Fruit fly (Drosophila melanogaster) whole organism, embryonic: Measurements from ENCODE around the gene Sgs5bis.

ENCODE experiments used
- Aef1 ChIP-seq: fragments of 200-800 bp; sonication (Bioruptor generic); IDR thresholded peaks from 3 replicates; pipeline ENCODE4 v1.3.6; 2022; ENCODE audit warnings: missing biosample characterization, missing genetic modification characterization
- Antp ChIP-seq: fragments of 200-800 bp; sonication (Bioruptor generic); optimal IDR thresholded peaks from 3 replicates; lab custom pipeline; 2016; ENCODE audit warnings: missing biosample characterization, missing genetic modification characterization
- Awh ChIP-seq: fragments of 200-800 bp; sonication (Bioruptor generic); IDR thresholded peaks from 2 replicates; pipeline ENCODE4, ENCODE4 v1.3.6; 2022; ENCODE audit warnings: missing biosample characterization, missing genetic modification characterization
- BtbVII ChIP-seq: fragments of 200-800 bp; sonication (Bioruptor generic); optimal IDR thresholded peaks from 3 replicates; lab custom pipeline; 2017; ENCODE audit warnings: missing biosample characterization, mild to moderate bottlenecking, missing genetic modification characterization
- CG10209 ChIP-seq: fragments of 200-800 bp; sonication (Bioruptor generic); optimal IDR thresholded peaks from 3 replicates; lab custom pipeline; 2017; ENCODE audit warnings: missing biosample characterization, mild to moderate bottlenecking, missing genetic modification characterization, missing genetic modification reagents
- CG10543 ChIP-seq: fragments of 200-800 bp; sonication (Bioruptor generic); optimal IDR thresholded peaks from 3 replicates; lab custom pipeline; 2017; ENCODE audit warnings: missing biosample characterization, mild to moderate bottlenecking, missing genetic modification characterization, moderate library complexity
- CG12155 ChIP-seq: fragments of 200-800 bp; sonication (Bioruptor generic); optimal IDR thresholded peaks from 3 replicates; lab custom pipeline; 2016; ENCODE audit warnings: missing biosample characterization, missing genetic modification characterization
- CG12744 ChIP-seq: fragments of 200-800 bp; sonication (Bioruptor generic); optimal IDR thresholded peaks from 2 replicates; lab custom pipeline; 2016; ENCODE audit warnings: missing biosample characterization, missing genetic modification characterization
- CG14441 ChIP-seq: fragments of 200-800 bp; sonication (Bioruptor generic); IDR thresholded peaks from 2 replicates; pipeline ENCODE4 v1.3.6; 2022; ENCODE audit warnings: missing biosample characterization, missing genetic modification characterization
- CG1603 ChIP-seq: fragments of 200-800 bp; sonication (Bioruptor generic); optimal IDR thresholded peaks from 2 replicates; lab custom pipeline; 2019; ENCODE audit warnings: missing biosample characterization, mild to moderate bottlenecking, missing genetic modification characterization, moderate library complexity
- CG17361 ChIP-seq: fragments of 200-800 bp; sonication (Bioruptor generic); IDR thresholded peaks from 3 replicates; pipeline ENCODE4 v1.3.6; 2022; ENCODE audit warnings: missing biosample characterization, missing genetic modification characterization
- CG17912 ChIP-seq: fragments of 200-800 bp; sonication (Bioruptor generic); optimal IDR thresholded peaks from 2 replicates; lab custom pipeline; 2018; ENCODE audit warnings: missing biosample characterization, mild to moderate bottlenecking, missing genetic modification characterization
- CG1832 ChIP-seq: fragments of 200-800 bp; sonication (Bioruptor generic); optimal IDR thresholded peaks from 2 replicates; lab custom pipeline; 2017; ENCODE audit warnings: missing biosample characterization, mild to moderate bottlenecking, missing genetic modification characterization, inconsistent platforms
- CG18764 ChIP-seq: fragments of 200-800 bp; sonication (Bioruptor generic); optimal IDR thresholded peaks from 3 replicates; lab custom pipeline; 2016; ENCODE audit warnings: missing biosample characterization, missing genetic modification characterization
- CG33213 ChIP-seq: fragments of 200-800 bp; sonication (Bioruptor generic); optimal IDR thresholded peaks from 3 replicates; lab custom pipeline; 2016; ENCODE audit warnings: missing biosample characterization, missing genetic modification characterization
- CG3726 ChIP-seq: fragments of 200-800 bp; sonication (Bioruptor generic); IDR thresholded peaks from 3 replicates; pipeline ENCODE4, ENCODE4 v1.3.6; 2022; ENCODE audit warnings: missing biosample characterization, missing genetic modification characterization
- CG4360 ChIP-seq: fragments of 200-800 bp; sonication (Bioruptor generic); IDR thresholded peaks from 2 replicates; pipeline ENCODE4 v1.3.6; 2022; ENCODE audit warnings: missing biosample characterization, missing genetic modification characterization
- CG8924 ChIP-seq: fragments of 200-800 bp; optimal IDR thresholded peaks from 3 replicates; lab custom pipeline; 2019; ENCODE audit warnings: missing biosample characterization, mild to moderate bottlenecking, missing genetic modification characterization, moderate library complexity
- Dek ChIP-seq: fragments of 200-800 bp; sonication (Bioruptor generic); optimal IDR thresholded peaks from 3 replicates; lab custom pipeline; 2019; ENCODE audit warnings: missing biosample characterization, mild to moderate bottlenecking, missing genetic modification characterization, moderate library complexity
- Dip2 ChIP-seq: fragments of 200-800 bp; sonication (Bioruptor generic); IDR thresholded peaks from 2 replicates; pipeline ENCODE4 v1.3.6; 2022; ENCODE audit warnings: missing biosample characterization, missing genetic modification characterization
- E2f1 ChIP-seq: fragments of 200-800 bp; sonication (Bioruptor generic); IDR thresholded peaks from 2 replicates; pipeline ENCODE4 v1.3.6; 2022; ENCODE audit warnings: missing biosample characterization, missing genetic modification characterization
- ERR ChIP-seq: fragments of 200-800 bp; sonication (Bioruptor generic); optimal IDR thresholded peaks from 2 replicates; lab custom pipeline; 2016; ENCODE audit warnings: missing biosample characterization, missing genetic modification characterization
- Hr51 ChIP-seq, 2 experiments: fragments of 200-800 bp; sonication (Bioruptor generic); optimal IDR thresholded peaks; 2 replicates in 1 of 2; 3 replicates in 1 of 2; lab custom pipeline; 2016 to 2018; ENCODE audit warnings: missing biosample characterization in 2 of 2, missing genetic modification characterization in 2 of 2, mild to moderate bottlenecking in 1 of 2, moderate library complexity in 1 of 2
- Hr78 ChIP-seq, 2 experiments: fragments of 200-800 bp in 1 of 2; fragments of >200 bp in 1 of 2; sonication (Bioruptor generic) in 1 of 2; optimal IDR thresholded peaks; 2 replicates each; lab custom pipeline; 2017 to 2019; ENCODE audit warnings: missing biosample characterization in 2 of 2, missing genetic modification characterization in 2 of 2, mild to moderate bottlenecking in 1 of 2, moderate library complexity in 1 of 2
- Lhr ChIP-seq: fragments of 200-800 bp; sonication (Bioruptor generic); optimal IDR thresholded peaks from 3 replicates; lab custom pipeline; 2017; ENCODE audit warnings: mild to moderate bottlenecking, missing biosample characterization, missing genetic modification reagents, missing genetic modification characterization
- NC2α ChIP-seq: fragments of 200-800 bp; sonication (Bioruptor generic); optimal IDR thresholded peaks from 2 replicates; lab custom pipeline; 2016; ENCODE audit warnings: missing biosample characterization, missing genetic modification characterization
- Pdp1 ChIP-seq, 2 experiments: fragments of 200-800 bp; sonication (Bioruptor generic); optimal IDR thresholded peaks; 3 replicates each; lab custom pipeline; 2016; ENCODE audit warnings: missing biosample characterization in 2 of 2, missing genetic modification characterization in 2 of 2, mild to moderate bottlenecking in 1 of 2, moderate library complexity in 1 of 2
- Rfx ChIP-seq: fragments of 200-800 bp; sonication (Bioruptor generic); IDR thresholded peaks from 2 replicates; pipeline ENCODE4 v1.3.6; 2022; ENCODE audit warnings: missing biosample characterization, missing genetic modification characterization
- YL-1 ChIP-seq: fragments of 200-800 bp; sonication (Bioruptor generic); optimal IDR thresholded peaks from 3 replicates; lab custom pipeline; 2017; ENCODE audit warnings: missing biosample characterization, mild to moderate bottlenecking, missing genetic modification characterization
- bcd ChIP-seq: fragments of 200-800 bp; sonication (Bioruptor generic); optimal IDR thresholded peaks from 2 replicates; lab custom pipeline; 2017; ENCODE audit warnings: missing biosample characterization, mild to moderate bottlenecking, missing genetic modification characterization
- chinmo ChIP-seq: fragments of 200-800 bp; sonication (Bioruptor generic); IDR thresholded peaks from 4 replicates; pipeline ENCODE4 v1.3.6; 2022; ENCODE audit warnings: missing biosample characterization, missing genetic modification characterization; ENCODE audit not compliant: partially characterized antibody
- dmrt11E ChIP-seq: fragments of 200-800 bp; sonication (Bioruptor generic); optimal IDR thresholded peaks from 3 replicates; lab custom pipeline; 2018; ENCODE audit warnings: missing biosample characterization, mild to moderate bottlenecking, missing genetic modification characterization, moderate library complexity
- dysf ChIP-seq: fragments of 200-800 bp; sonication (Bioruptor generic); IDR thresholded peaks from 3 replicates; pipeline ENCODE4 v1.3.6; 2022; ENCODE audit warnings: missing biosample characterization, missing genetic modification characterization
- gfzf ChIP-seq: fragments of 200-800 bp; sonication (Bioruptor generic); optimal IDR thresholded peaks from 2 replicates; lab custom pipeline; 2016; ENCODE audit warnings: missing biosample characterization, mild to moderate bottlenecking, missing genetic modification characterization, moderate library complexity
- grn ChIP-seq: fragments of 200-800 bp; sonication (Bioruptor generic); optimal IDR thresholded peaks from 3 replicates; lab custom pipeline; 2017; ENCODE audit warnings: missing biosample characterization, missing genetic modification characterization
- gsb-n ChIP-seq: fragments of 200-800 bp; sonication (Bioruptor generic); optimal IDR thresholded peaks from 3 replicates; lab custom pipeline; 2018; ENCODE audit warnings: missing biosample characterization, mild to moderate bottlenecking, missing genetic modification characterization
- h ChIP-seq: fragments of >200 bp; optimal IDR thresholded peaks from 2 replicates; lab custom pipeline; 2017
- lab ChIP-seq: fragments of 200-800 bp; sonication (Bioruptor generic); optimal IDR thresholded peaks from 3 replicates; lab custom pipeline; 2017; ENCODE audit warnings: missing biosample characterization, missing genetic modification characterization, mild to moderate bottlenecking, moderate library complexity, missing genetic modification reagents
- mam ChIP-seq: fragments of 200-800 bp; sonication (Bioruptor generic); optimal IDR thresholded peaks from 3 replicates; lab custom pipeline; 2016; ENCODE audit warnings: missing biosample characterization, missing genetic modification characterization
- nom ChIP-seq: fragments of 200-800 bp; sonication (Bioruptor generic); optimal IDR thresholded peaks from 2 replicates; lab custom pipeline; 2017; ENCODE audit warnings: missing biosample characterization, missing genetic modification characterization, mild to moderate bottlenecking, moderate library complexity, missing genetic modification reagents
- oc ChIP-seq: fragments of 200-800 bp; sonication (Bioruptor generic); optimal IDR thresholded peaks from 2 replicates; lab custom pipeline; 2018; ENCODE audit warnings: missing biosample characterization, mild to moderate bottlenecking, missing genetic modification characterization, moderate library complexity
- p53 ChIP-seq: fragments of 200-800 bp; sonication (Bioruptor generic); optimal IDR thresholded peaks from 2 replicates; lab custom pipeline; 2016; ENCODE audit warnings: missing biosample characterization, missing genetic modification characterization
- scrt ChIP-seq: fragments of 200-800 bp; sonication (Bioruptor generic); optimal IDR thresholded peaks from 2 replicates; lab custom pipeline; 2018; ENCODE audit warnings: missing biosample characterization, mild to moderate bottlenecking, missing genetic modification characterization, moderate library complexity
- so ChIP-seq: fragments of 200-800 bp; sonication (Bioruptor generic); IDR thresholded peaks from 3 replicates; pipeline ENCODE4 v1.3.6; 2022; ENCODE audit warnings: missing biosample characterization, missing genetic modification characterization
- usp ChIP-seq: fragments of >200 bp; optimal IDR thresholded peaks from 2 replicates; lab custom pipeline; 2017; ENCODE audit warnings: missing biosample characterization, missing genetic modification characterization
- vnd ChIP-seq: fragments of 200-800 bp; sonication (Bioruptor generic); IDR thresholded peaks from 3 replicates; pipeline ENCODE4 v1.3.6; 2022; ENCODE audit warnings: missing biosample characterization, missing genetic modification characterization; ENCODE audit not compliant: partially characterized antibody
- zfh2 ChIP-seq: fragments of 200-800 bp; sonication (Bioruptor generic); optimal IDR thresholded peaks from 2 replicates; lab custom pipeline; 2016; ENCODE audit warnings: missing biosample characterization, missing genetic modification characterization

The Sgs5bis gene

dm6 chr3R:17611836-17612235 lies 17.6 kb downstream of the Sgs5bis start (continued):
- TF ChIP-seq dysf (GFP tag; lab: Robert Waterston, UW) (peak; percentile 8; the same call in 1 of the 3 replicates), CG17361 (GFP tag; lab: Robert Waterston, UW) (0 out of 3 replicates have a peak, but pooled peaks have one; percentile 29), grn (no peak), CG18764 (GFP tag; lab: Kevin White, UChicago) (no peak), CG10209 (GFP tag; lab: Kevin White, UChicago) (no peak), gsb-n (tag; lab: Kevin White, UChicago) (no peak), Dek (tag; lab: Kevin White, UChicago) (peak; percentile 15), Hr78 (GFP tag; optimal IDR thresholded peaks at IDR 0.05; lab: Kevin White, UChicago) (no peak), Hr51 (GFP tag; optimal IDR thresholded peaks at IDR 0.05; lab: Kevin White, UChicago) (peak in 1 of 2 experiments; percentile 30), CG8924 (tag; lab: Kevin White, UChicago) (peak; percentile 30)

- TF ChIP-seq CG14441 (GFP tag; lab: Robert Waterston, UW) = no peak
- no peak for TF ChIP-seq CG1832 (GFP tag; lab: Kevin White, UChicago)
- TF ChIP-seq, all 482 proteins: peak for 0
These were observed 18.4 kb downstream of the Sgs5bis start, which contains the start of gene CG34281 for dm6 chr3R:17612587-17612986. TSS of gene CG34281 (plus strand) at chr3R:17612887.

dm6 chr3R:17613549-17613948 lies 19.4 kb downstream of the Sgs5bis start, which contains the start of gene CG14327:
TSS of gene CG14327 (plus strand) at chr3R:17613709.
- TF ChIP-seq dmrt11E (tag; lab: Kevin White, UChicago) = no peak
- peak; percentile 32 for TF ChIP-seq oc
- no peak for TF ChIP-seq h
- TF ChIP-seq gfzf (GFP tag; lab: Kevin White, UChicago) = no peak
- TF ChIP-seq CG10543 (GFP tag; lab: Kevin White, UChicago) = no peak
- TF ChIP-seq CG17361 (GFP tag; lab: Robert Waterston, UW) = no peak
- TF ChIP-seq chinmo (GFP tag; lab: Robert Waterston, UW) = 0 out of 4 replicates have a peak, but pooled peaks have one; percentile 38
- TF ChIP-seq Aef1 = no peak
- TF ChIP-seq CG12155 (GFP tag; lab: Kevin White, UChicago) = no peak
- TF ChIP-seq Antp (GFP tag; lab: Kevin White, UChicago) = no peak
- 0 out of 3 replicates have a peak, but pooled peaks have one; percentile 25 for TF ChIP-seq so (GFP tag; lab: Robert Waterston, UW)
- no peak for TF ChIP-seq scrt (GFP tag; lab: Kevin White, UChicago)
- no peak for TF ChIP-seq CG33213
- peak; percentile 47 for TF ChIP-seq nom (GFP tag; lab: Kevin White, UChicago)
- TF ChIP-seq mam (GFP tag; lab: Kevin White, UChicago) = no peak
- TF ChIP-seq bcd (GFP tag; lab: Kevin White, UChicago) = no peak
- TF ChIP-seq lab (GFP tag; lab: Kevin White, UChicago) = no peak
- TF ChIP-seq CG3726 (GFP tag; lab: Robert Waterston, UW) = no peak
- TF ChIP-seq CG12744 = no peak
- TF ChIP-seq p53 = no peak
- no peak for TF ChIP-seq zfh2 (GFP tag; lab: Kevin White, UChicago)
- 0 out of 2 replicates have a peak, but pooled peaks have one; percentile 37 for TF ChIP-seq Awh (GFP tag; lab: Robert Waterston, UW)
- TF ChIP-seq E2f1 (GFP tag; lab: Robert Waterston, UW) = no peak
- TF ChIP-seq CG4360 = no peak
- TF ChIP-seq CG17912 (GFP tag; lab: Kevin White, UChicago) = no peak
- TF ChIP-seq BtbVII (GFP tag; lab: Kevin White, UChicago) = no peak
- no peak for TF ChIP-seq Rfx (GFP tag; lab: Robert Waterston, UW)
- peak in 1 of 2 experiments; percentile 79 for TF ChIP-seq Pdp1 (GFP tag; optimal IDR thresholded peaks at IDR 0.05; lab: Kevin White, UChicago)
- no peak for TF ChIP-seq Dip2 (GFP tag; lab: Robert Waterston, UW)
- TF ChIP-seq NC2α (GFP tag; lab: Kevin White, UChicago) = no peak
- TF ChIP-seq vnd (GFP tag; lab: Robert Waterston, UW) = no peak
- no peak for TF ChIP-seq CG1603 (tag; lab: Kevin White, UChicago)
- no peak for TF ChIP-seq Lhr (GFP tag; lab: Kevin White, UChicago)
- no peak for TF ChIP-seq YL-1 (GFP tag; lab: Kevin White, UChicago)
- no peak for TF ChIP-seq ERR
- TF ChIP-seq usp = no peak
